Fruit fly (Drosophila melanogaster) whole organism, embryonic: ENCODE data around the gene lok.

ENCODE experiments used
- Aef1 ChIP-seq: fragments of 200-800 bp; sonication (Bioruptor generic); IDR thresholded peaks from 3 replicates; pipeline ENCODE4 v1.3.6; 2022; ENCODE audit warnings: missing biosample characterization, missing genetic modification characterization
- CG10366 ChIP-seq: fragments of 200-800 bp; sonication (Bioruptor generic); IDR thresholded peaks from 2 replicates; pipeline ENCODE4 v1.3.6; 2022; ENCODE audit warnings: missing biosample characterization, missing genetic modification characterization
- CG10462 ChIP-seq: fragments of 200-800 bp; sonication (Bioruptor generic); optimal IDR thresholded peaks from 2 replicates; lab custom pipeline; 2016; ENCODE audit warnings: missing biosample characterization, missing genetic modification characterization
- CG11093 ChIP-seq: fragments of 200-800 bp; sonication (Bioruptor generic); IDR thresholded peaks from 3 replicates; pipeline ENCODE4 v1.3.6; 2022; ENCODE audit warnings: missing biosample characterization, missing genetic modification characterization
- CG13287 ChIP-seq: fragments of 200-800 bp; sonication (Bioruptor generic); IDR thresholded peaks from 2 replicates; pipeline ENCODE4 v1.3.6; 2022; ENCODE audit warnings: missing biosample characterization, missing genetic modification characterization; ENCODE audit not compliant: partially characterized antibody
- CG1529 ChIP-seq: fragments of 200-800 bp; sonication (Bioruptor generic); optimal IDR thresholded peaks from 3 replicates; lab custom pipeline; 2018; ENCODE audit warnings: missing biosample characterization, missing genetic modification characterization
- CG15514 ChIP-seq: fragments of 200-800 bp; sonication (Bioruptor generic); optimal IDR thresholded peaks from 3 replicates; lab custom pipeline; 2017; ENCODE audit warnings: missing biosample characterization, missing genetic modification characterization, mild to moderate bottlenecking, moderate library complexity, missing genetic modification reagents
- CG1603 ChIP-seq: fragments of 200-800 bp; sonication (Bioruptor generic); optimal IDR thresholded peaks from 2 replicates; lab custom pipeline; 2019; ENCODE audit warnings: missing biosample characterization, mild to moderate bottlenecking, missing genetic modification characterization, moderate library complexity
- CG17186 ChIP-seq: fragments of 200-800 bp; sonication (Bioruptor generic); optimal IDR thresholded peaks from 3 replicates; lab custom pipeline; 2017; ENCODE audit warnings: missing biosample characterization, missing genetic modification reagents, missing genetic modification characterization
- CG17802 ChIP-seq: fragments of 200-800 bp; sonication (Bioruptor generic); optimal IDR thresholded peaks from 2 replicates; lab custom pipeline; 2018; ENCODE audit warnings: missing biosample characterization, mild to moderate bottlenecking, missing genetic modification characterization, moderate library complexity
- CG2202 ChIP-seq: fragments of 200-800 bp; sonication (Bioruptor generic); optimal IDR thresholded peaks from 2 replicates; lab custom pipeline; 2018; ENCODE audit warnings: missing biosample characterization, mild to moderate bottlenecking, missing genetic modification characterization
- CG2712 ChIP-seq: fragments of 200-800 bp; optimal IDR thresholded peaks from 3 replicates; lab custom pipeline; 2019; ENCODE audit warnings: missing biosample characterization, mild to moderate bottlenecking, missing genetic modification characterization, moderate library complexity
- CG30431 ChIP-seq: fragments of 200-800 bp; sonication (Bioruptor generic); optimal IDR thresholded peaks from 2 replicates; lab custom pipeline; 2017; ENCODE audit warnings: missing biosample characterization, missing genetic modification characterization
- CG3065 ChIP-seq: fragments of 200-800 bp; sonication (Bioruptor generic); optimal IDR thresholded peaks from 2 replicates; lab custom pipeline; 2016; ENCODE audit warnings: missing biosample characterization, missing genetic modification characterization
- CG42726 ChIP-seq: fragments of 200-800 bp; sonication (Bioruptor generic); IDR thresholded peaks from 2 replicates; pipeline ENCODE4 v1.3.6; 2022; ENCODE audit warnings: missing biosample characterization, missing genetic modification characterization; ENCODE audit not compliant: partially characterized antibody
- CG4360 ChIP-seq: fragments of 200-800 bp; sonication (Bioruptor generic); IDR thresholded peaks from 2 replicates; pipeline ENCODE4 v1.3.6; 2022; ENCODE audit warnings: missing biosample characterization, missing genetic modification characterization
- CG6854 ChIP-seq: fragments of 200-800 bp; sonication (Bioruptor generic); optimal IDR thresholded peaks from 3 replicates; lab custom pipeline; 2017; ENCODE audit warnings: missing biosample characterization, mild to moderate bottlenecking, missing genetic modification characterization
- CG7357 ChIP-seq: fragments of 200-800 bp; sonication (Bioruptor generic); IDR thresholded peaks from 3 replicates; pipeline ENCODE4 v1.3.6; 2022; ENCODE audit warnings: missing biosample characterization, missing genetic modification characterization
- CG9797 ChIP-seq: fragments of 200-800 bp; sonication (Bioruptor generic); optimal IDR thresholded peaks from 3 replicates; lab custom pipeline; 2018; ENCODE audit warnings: missing biosample characterization, mild to moderate bottlenecking, missing genetic modification characterization
- CkIIα-i1 ChIP-seq: fragments of 200-800 bp; sonication (Bioruptor generic); IDR thresholded peaks from 2 replicates; pipeline ENCODE4 v1.3.6; 2022; ENCODE audit warnings: missing biosample characterization, missing genetic modification characterization
- Doc3 ChIP-seq: fragments of 200-800 bp; sonication (Bioruptor generic); IDR thresholded peaks from 3 replicates; pipeline ENCODE4 v1.3.6; 2022; ENCODE audit warnings: missing biosample characterization, missing genetic modification characterization; ENCODE audit not compliant: partially characterized antibody
- Fer1 ChIP-seq: fragments of 200-800 bp; sonication (Bioruptor generic); optimal IDR thresholded peaks from 2 replicates; lab custom pipeline; 2017; ENCODE audit warnings: missing biosample characterization, mild to moderate bottlenecking, missing genetic modification characterization
- MBD-R2 ChIP-seq: fragments of 200-800 bp; sonication (Bioruptor generic); IDR thresholded peaks from 2 replicates; pipeline ENCODE4 v1.3.6; 2022; ENCODE audit warnings: missing biosample characterization, missing genetic modification characterization
- MESR4 ChIP-seq: fragments of 200-800 bp; sonication (Bioruptor generic); optimal IDR thresholded peaks from 2 replicates; lab custom pipeline; 2018; ENCODE audit warnings: missing biosample characterization, mild to moderate bottlenecking, missing genetic modification characterization, moderate library complexity
- Mad ChIP-seq: fragments of 200-800 bp; sonication (Bioruptor generic); optimal IDR thresholded peaks from 2 replicates; lab custom pipeline; 2016; ENCODE audit warnings: missing biosample characterization, missing genetic modification characterization
- Meics ChIP-seq: fragments of 200-800 bp; sonication (Bioruptor generic); optimal IDR thresholded peaks from 2 replicates; lab custom pipeline; 2017; ENCODE audit warnings: missing biosample characterization, mild to moderate bottlenecking, missing genetic modification characterization
- NFAT ChIP-seq: fragments of 200-800 bp; sonication (Bioruptor generic); IDR thresholded peaks from 2 replicates; pipeline ENCODE4 v1.3.6; 2022; ENCODE audit warnings: missing biosample characterization, missing genetic modification characterization
- YL-1 ChIP-seq: fragments of 200-800 bp; sonication (Bioruptor generic); optimal IDR thresholded peaks from 3 replicates; lab custom pipeline; 2017; ENCODE audit warnings: missing biosample characterization, mild to moderate bottlenecking, missing genetic modification characterization
- bowl ChIP-seq: fragments of 200-800 bp; sonication (Bioruptor generic); IDR thresholded peaks from 2 replicates; pipeline ENCODE4 v1.3.6; 2022; ENCODE audit warnings: missing biosample characterization, missing genetic modification characterization
- btn ChIP-seq: fragments of 200-800 bp; sonication (Bioruptor generic); optimal IDR thresholded peaks from 2 replicates; lab custom pipeline; 2016; ENCODE audit warnings: missing biosample characterization, missing genetic modification characterization
- cg ChIP-seq: fragments of 200-800 bp; sonication (Bioruptor generic); optimal IDR thresholded peaks from 3 replicates; lab custom pipeline; 2019; ENCODE audit warnings: missing biosample characterization, mild to moderate bottlenecking, missing genetic modification characterization, moderate library complexity
- ci ChIP-seq: fragments of 200-800 bp; sonication (Bioruptor generic); IDR thresholded peaks from 3 replicates; pipeline ENCODE4 v1.3.6; 2022; ENCODE audit warnings: missing biosample characterization, missing genetic modification characterization
- eve ChIP-seq, 2 experiments: fragments of >200 bp; optimal IDR thresholded peaks; 2 replicates each; lab custom pipeline; 2017; ENCODE audit warnings: missing biosample characterization in 2 of 2, missing genetic modification characterization in 2 of 2
- fd3F ChIP-seq: fragments of 200-800 bp; sonication (Bioruptor generic); optimal IDR thresholded peaks from 2 replicates; lab custom pipeline; 2018; ENCODE audit warnings: missing biosample characterization, mild to moderate bottlenecking, missing genetic modification characterization, moderate library complexity
- hb ChIP-seq: fragments of 200-800 bp; sonication (Bioruptor generic); IDR thresholded peaks from 3 replicates; pipeline ENCODE4 v1.3.6; 2022; ENCODE audit warnings: missing biosample characterization, missing genetic modification characterization; ENCODE audit not compliant: partially characterized antibody
- hkb ChIP-seq, 2 experiments: fragments of 200-800 bp in 1 of 2; fragments of >200 bp in 1 of 2; sonication (Bioruptor generic) in 1 of 2; IDR thresholded peaks in 1 of 2; optimal IDR thresholded peaks in 1 of 2; 2 replicates each; pipeline versions ENCODE4 v1.3.6 to Lab custom; 2017 to 2022; ENCODE audit warnings: missing biosample characterization in 1 of 2, missing genetic modification characterization in 1 of 2
- lab ChIP-seq: fragments of 200-800 bp; sonication (Bioruptor generic); optimal IDR thresholded peaks from 3 replicates; lab custom pipeline; 2017; ENCODE audit warnings: missing biosample characterization, missing genetic modification characterization, mild to moderate bottlenecking, moderate library complexity, missing genetic modification reagents
- nau ChIP-seq: fragments of 200-800 bp; sonication (Bioruptor generic); optimal IDR thresholded peaks from 3 replicates; lab custom pipeline; 2017; ENCODE audit warnings: missing biosample characterization, mild to moderate bottlenecking, missing genetic modification characterization, missing genetic modification reagents
- nerfin-1 ChIP-seq: fragments of 200-800 bp; sonication (Bioruptor generic); optimal IDR thresholded peaks from 3 replicates; lab custom pipeline; 2019; ENCODE audit warnings: missing biosample characterization, mild to moderate bottlenecking, missing genetic modification characterization, moderate library complexity
- odd ChIP-seq: fragments of 200-800 bp; sonication (Bioruptor generic); optimal IDR thresholded peaks from 2 replicates; lab custom pipeline; 2017; ENCODE audit warnings: missing biosample characterization, mild to moderate bottlenecking, missing genetic modification characterization
- p53 ChIP-seq: fragments of 200-800 bp; sonication (Bioruptor generic); optimal IDR thresholded peaks from 2 replicates; lab custom pipeline; 2016; ENCODE audit warnings: missing biosample characterization, missing genetic modification characterization
- rib ChIP-seq: fragments of 200-800 bp; sonication (Bioruptor generic); IDR thresholded peaks from 2 replicates; pipeline ENCODE4 v1.3.6; 2022; ENCODE audit warnings: missing biosample characterization, missing genetic modification characterization
- row ChIP-seq: fragments of 200-800 bp; sonication (Bioruptor generic); IDR thresholded peaks from 3 replicates; pipeline ENCODE4 v1.3.6; 2022; ENCODE audit warnings: missing biosample characterization, missing genetic modification characterization
- slou ChIP-seq: fragments of 200-800 bp; sonication (Bioruptor generic); optimal IDR thresholded peaks from 3 replicates; lab custom pipeline; 2016; ENCODE audit warnings: missing biosample characterization, missing genetic modification characterization
- stwl ChIP-seq: fragments of 200-800 bp; sonication (Bioruptor generic); optimal IDR thresholded peaks from 3 replicates; lab custom pipeline; 2018; ENCODE audit warnings: missing biosample characterization, mild to moderate bottlenecking, missing genetic modification characterization, moderate library complexity
- wek ChIP-seq: fragments of 200-800 bp; sonication (Bioruptor generic); optimal IDR thresholded peaks from 3 replicates; lab custom pipeline; 2018; ENCODE audit warnings: missing biosample characterization, mild to moderate bottlenecking, missing genetic modification characterization, moderate library complexity

lok gene

dm6 chr2L:20066233-20066650, 5.0 kb downstream of the lok start, which contains the start of gene bwa (continued):
- peak; percentile 35; the same call in 2 of the 3 replicates for TF ChIP-seq Aef1
- TF ChIP-seq Mad (GFP tag; lab: Kevin White, UChicago): no peak
- no peak for TF ChIP-seq odd (GFP tag; lab: Kevin White, UChicago)
- TF ChIP-seq CG42726 (GFP tag; lab: Robert Waterston, UW): 0 out of 2 replicates have a peak, but pooled peaks have one; percentile 53
- peak; percentile 64 for TF ChIP-seq CG15514 (GFP tag; lab: Kevin White, UChicago)
- no peak for TF ChIP-seq CG3065 (GFP tag; lab: Kevin White, UChicago)
- TF ChIP-seq CG2712: peak; percentile 31
- TF ChIP-seq YL-1 (GFP tag; lab: Kevin White, UChicago): peak; percentile 28
- TF ChIP-seq stwl (tag; lab: Kevin White, UChicago): peak; percentile 39
- peak; percentile 4 for TF ChIP-seq Fer1 (GFP tag; lab: Kevin White, UChicago)
- TF ChIP-seq nerfin-1 (tag; lab: Kevin White, UChicago): peak; percentile 51
- TF ChIP-seq Meics (GFP tag; lab: Kevin White, UChicago): no peak
- TF ChIP-seq MESR4 (GFP tag; lab: Kevin White, UChicago): peak; percentile 52
- TF ChIP-seq CG1603 (tag; lab: Kevin White, UChicago): peak; percentile 60
- no peak for TF ChIP-seq NFAT (GFP tag; lab: Robert Waterston, UW)
- no peak for TF ChIP-seq CG4360 (GFP tag; lab: Robert Waterston, UW)
- no peak for TF ChIP-seq CG2202 (tag; lab: Kevin White, UChicago)
- TF ChIP-seq btn (GFP tag; lab: Kevin White, UChicago): no peak
- TF ChIP-seq CG1529 (GFP tag; lab: Kevin White, UChicago): no peak
- TF ChIP-seq CG13287 (GFP tag; lab: Robert Waterston, UW): peak; percentile 4; the same call in 1 of the 2 replicates
- no peak for TF ChIP-seq CG6854 (GFP tag; lab: Kevin White, UChicago)
- TF ChIP-seq cg: peak; percentile 3
- no peak for TF ChIP-seq fd3F
- TF ChIP-seq eve (GFP tag; optimal IDR thresholded peaks at IDR 0.05; lab: Kevin White, UChicago): no peak
- no peak for TF ChIP-seq CG30431 (GFP tag; lab: Kevin White, UChicago)
- 0 out of 2 replicates have a peak, but pooled peaks have one; percentile 42 for TF ChIP-seq rib (GFP tag; lab: Robert Waterston, UW)
- no peak for TF ChIP-seq CG11093 (GFP tag; lab: Robert Waterston, UW)
- no peak for TF ChIP-seq CG17802 (tag; lab: Kevin White, UChicago)
- TF ChIP-seq hb (GFP tag; lab: Robert Waterston, UW): no peak
- TF ChIP-seq CkIIα-i1: no peak
- TF ChIP-seq hkb (optimal IDR thresholded peaks at IDR 0.05; lab: Kevin White, UChicago): no peak
- peak; percentile 29; the same call in 1 of the 2 replicates for TF ChIP-seq hkb (GFP tag; IDR thresholded peaks at IDR 0.05; lab: Robert Waterston, UW)
- no peak for TF ChIP-seq wek (GFP tag; lab: Kevin White, UChicago)
- no peak for TF ChIP-seq bowl (GFP tag; lab: Robert Waterston, UW)
- 0 out of 3 replicates have a peak, but pooled peaks have one; percentile 16 for TF ChIP-seq ci (GFP tag; lab: Robert Waterston, UW)
- peak; percentile 99 for TF ChIP-seq CG10462 (GFP tag; lab: Kevin White, UChicago)
- TF ChIP-seq CG7357 (GFP tag; lab: Robert Waterston, UW): no peak
- peak; percentile 88 for TF ChIP-seq CG9797
- peak; percentile 51 for TF ChIP-seq MBD-R2
- TF ChIP-seq nau (GFP tag; lab: Kevin White, UChicago): no peak
- TF ChIP-seq CG17186 (GFP tag; lab: Kevin White, UChicago): peak; percentile 43
- TF ChIP-seq CG10366: no peak
- no peak; the same call in 2 of the 3 replicates for TF ChIP-seq row (GFP tag; lab: Robert Waterston, UW)
- peak; percentile 33 for TF ChIP-seq p53
- no peak for TF ChIP-seq slou (GFP tag; lab: Kevin White, UChicago)
- TF ChIP-seq lab (GFP tag; lab: Kevin White, UChicago): no peak
- 0 out of 3 replicates have a peak, but pooled peaks have one; percentile 22 for TF ChIP-seq Doc3 (GFP tag; lab: Robert Waterston, UW)
